Worm (Caenorhabditis elegans): ENCODE data around the gene Y32G9A.12.

ce11 chrV:1968809-1969208, 48.8 kb upstream of the Y32G9A.12 start:
- TF ChIP-seq ztf-18 (tag; optimal IDR thresholded peaks at IDR 0.05) (no peak), sea-2 (GFP tag; IDR thresholded peaks at IDR 0.05) (no peak), madf-6 (GFP tag; IDR thresholded peaks at IDR 0.05) (no peak), repo-1 (tag; optimal IDR thresholded peaks at IDR 0.05) (no peak), snpc-3.4 (tag; optimal IDR thresholded peaks at IDR 0.05) (no peak), nhr-90 (tag; optimal IDR thresholded peaks at IDR 0.05) (no peak), B0019.2 (GFP tag; conservative IDR thresholded peaks at IDR 0.05) (no peak), fkh-3 (tag; optimal IDR thresholded peaks at IDR 0.05) (no peak), B0261.1 (tag; optimal IDR thresholded peaks at IDR 0.05) (no peak), sdz-38 (tag; optimal IDR thresholded peaks at IDR 0.05) (no peak), him-1 (tag; optimal IDR thresholded peaks at IDR 0.05) (no peak), athp-1 (tag; optimal IDR thresholded peaks at IDR 0.05) (no peak), nfya-2 (GFP tag; IDR thresholded peaks at IDR 0.05) (no peak), rpc-1 (optimal IDR thresholded peaks at IDR 0.05) (no peak), rpc-1 (tag; optimal IDR thresholded peaks at IDR 0.05) (no peak)

All from whole organism, young adult.